Fruit fly (Drosophila melanogaster): ENCODE data around the gene PH4alphaEFB.

The PH4alphaEFB gene

dm6 chr3R:30487828-30488227 lies 22.0 kb downstream of the PH4alphaEFB start, which contains the start of gene Jon99Fii:
Gene Jon99Fii, minus strand, starts transcription at chr3R:30487928.
- TF ChIP-seq noc (tag; optimal IDR thresholded peaks at IDR 0.05), result no peak

dm6 chr3R:30488663-30489062 lies 22.8 kb downstream of the PH4alphaEFB start, which contains the start of gene Jon99Fi:
Gene Jon99Fi, plus strand, starts transcription at chr3R:30488963.
- TF ChIP-seq noc (tag; optimal IDR thresholded peaks at IDR 0.05), result peak; percentile 47

dm6 chr3R:30489797-30490196 lies 23.9 kb downstream of the PH4alphaEFB start, which contains the start of gene PH4alphaSG2:
Gene PH4alphaSG2, plus strand, starts transcription at chr3R:30490074.
- peak; percentile 11 for TF ChIP-seq noc (tag; optimal IDR thresholded peaks at IDR 0.05)

dm6 chr3R:30496103-30496858 lies 30.4 kb downstream of the PH4alphaEFB start, which contains the start of gene PH4alphaMP:
Gene PH4alphaMP, minus strand, starts transcription at chr3R:30496153.
- no peak for TF ChIP-seq noc (tag; optimal IDR thresholded peaks at IDR 0.05)

dm6 chr3R:30500226-30500625 lies 34.4 kb downstream of the PH4alphaEFB start, which contains the start of gene PH4alphaNE1:
Gene PH4alphaNE1, minus strand, starts transcription at chr3R:30500326.
- TF ChIP-seq noc (tag; optimal IDR thresholded peaks at IDR 0.05), result no peak

- TF ChIP-seq noc (tag; optimal IDR thresholded peaks at IDR 0.05), result peak; percentile 36
Measured at dm6 chr3R:30501174-30501573, 35.3 kb downstream of the PH4alphaEFB start.

- no peak for TF ChIP-seq noc (tag; optimal IDR thresholded peaks at IDR 0.05)
Measured at dm6 chr3R:30503406-30503805, 37.6 kb downstream of the PH4alphaEFB start, which contains the start of gene CG31371. Gene CG31371, minus strand, starts transcription at chr3R:30503506.

- no peak for TF ChIP-seq noc (tag; optimal IDR thresholded peaks at IDR 0.05)
Measured at dm6 chr3R:30505561-30506037, 39.7 kb downstream of the PH4alphaEFB start, which contains the start of the genes PH4alphaSG1 and CG15539. Gene PH4alphaSG1, minus strand, starts transcription at chr3R:30505661. Gene CG15539, plus strand, starts transcription at chr3R:30505987.

dm6 chr3R:30507723-30508122 lies 41.9 kb downstream of the PH4alphaEFB start, which contains the start of gene CG34041:
Gene CG34041, plus strand, starts transcription at chr3R:30508023.
- TF ChIP-seq noc (tag; optimal IDR thresholded peaks at IDR 0.05), result no peak

dm6 chr3R:30512114-30512513 lies 46.3 kb downstream of the PH4alphaEFB start, which contains the start of gene PH4alphaNE2:
Gene PH4alphaNE2, minus strand, starts transcription at chr3R:30512214.
- no peak for TF ChIP-seq noc (tag; optimal IDR thresholded peaks at IDR 0.05)

dm6 chr3R:30514255-30514827 lies 48.5 kb downstream of the PH4alphaEFB start, which contains the start of the genes CG31524 and CG9698:
Gene CG31524, minus strand, starts transcription at chr3R:30514355.
Gene CG9698, plus strand, starts transcription at chr3R:30514777.
- TF ChIP-seq noc (tag; optimal IDR thresholded peaks at IDR 0.05), result no peak

- TF ChIP-seq noc (tag; optimal IDR thresholded peaks at IDR 0.05), result no peak
Measured at dm6 chr3R:30518274-30518873, 52.5 kb downstream of the PH4alphaEFB start.

dm6 chr3R:30525629-30526028 lies 59.8 kb downstream of the PH4alphaEFB start:
- no peak for TF ChIP-seq noc (tag; optimal IDR thresholded peaks at IDR 0.05)

dm6 chr3R:30526799-30527465 lies 61.1 kb downstream of the PH4alphaEFB start, which contains the start of gene jdp:
Gene jdp, minus strand, starts transcription at chr3R:30527037.
- TF ChIP-seq noc (tag; optimal IDR thresholded peaks at IDR 0.05), result no peak

- no peak for TF ChIP-seq noc (tag; optimal IDR thresholded peaks at IDR 0.05)
Measured at dm6 chr3R:30528692-30529305, 62.9 kb downstream of the PH4alphaEFB start.

All from whole organism, larva.